Worm (Caenorhabditis elegans): ENCODE results near the gene grsp-4.

DNA sequence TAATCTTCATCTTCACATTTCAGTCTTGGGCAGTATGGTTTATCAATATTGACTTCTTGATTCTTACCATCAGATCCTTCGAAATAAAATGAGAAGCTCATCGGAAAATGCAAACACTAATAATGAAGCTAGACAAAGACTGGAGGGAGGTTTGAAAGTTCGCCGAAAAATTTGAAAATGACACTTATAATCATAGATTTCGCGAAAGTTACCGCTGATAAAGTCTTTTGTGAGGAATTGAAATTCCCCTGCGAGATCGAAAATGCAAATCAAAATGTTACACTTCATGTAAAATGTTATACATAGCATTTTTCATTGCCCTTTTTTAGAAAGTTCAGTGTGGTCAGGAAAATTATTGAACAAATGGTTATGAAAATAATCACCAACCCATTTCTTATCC is 26.5 kb upstream of the grsp-4 start, which contains the start of gene C50E3.7:
- TF ChIP-seq M03D4.4 (tag; optimal IDR thresholded peaks at IDR 0.05) (no peak), sptf-1 (tag; optimal IDR thresholded peaks at IDR 0.05) (no peak), blmp-1 (tag; optimal IDR thresholded peaks at IDR 0.05) (no peak), pha-4 (tag; optimal IDR thresholded peaks at IDR 0.05) (no peak), unc-62 (GFP tag; optimal IDR thresholded peaks at IDR 0.05) (no peak), mep-1 (tag; optimal IDR thresholded peaks at IDR 0.05) (no peak), nhr-237 (tag; optimal IDR thresholded peaks at IDR 0.05) (no peak), lin-13 (tag; optimal IDR thresholded peaks at IDR 0.05) (no peak), ham-2 (GFP tag; optimal IDR thresholded peaks at IDR 0.05) (no peak), ztf-11 (tag; optimal IDR thresholded peaks at IDR 0.05) (no peak)

All from whole organism, mixed stage, embryonic.